Fruit fly (Drosophila melanogaster): ENCODE results near the gene AOX2.

AOX2 gene

DNA sequence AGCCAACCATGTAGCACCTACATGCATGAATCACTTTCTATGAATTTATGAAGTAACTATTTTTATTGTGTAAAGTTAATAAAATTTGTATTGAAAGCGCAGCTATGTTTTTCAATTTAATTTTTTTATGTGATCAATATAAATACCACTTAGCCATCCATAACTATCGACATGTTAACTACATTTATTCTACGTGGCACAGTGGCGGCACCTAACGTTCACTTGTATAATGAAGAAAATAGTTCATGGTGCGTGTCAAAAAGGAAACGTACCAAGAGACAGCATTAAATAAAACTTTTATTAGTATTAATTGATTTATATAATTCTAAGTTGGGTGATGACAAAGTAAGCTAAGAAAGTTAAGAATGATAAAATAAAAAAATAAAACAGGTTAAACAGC lies 49.0 kb downstream of the AOX2 start:
- TF ChIP-seq ey (GFP tag; optimal IDR thresholded peaks at IDR 0.05) (no peak), dmrt93B (GFP tag; optimal IDR thresholded peaks at IDR 0.05) (no peak)
